Worm (Caenorhabditis elegans): Measurements from ENCODE around the gene R102.6.

ce11 chrIV:10661072-10661471, 44.9 kb downstream of the R102.6 start:
- TF ChIP-seq him-1 (tag; optimal IDR thresholded peaks at IDR 0.05) (no peak), dao-5 (tag; optimal IDR thresholded peaks at IDR 0.05) (no peak)

Measured in whole organism, L4/young adult.